Worm (Caenorhabditis elegans) whole organism, young adult: Measurements from ENCODE around the gene kap-1.

Experiments
- Y56A3A.18 ChIP-seq: fragments of 200-800 bp; sonication (Bioruptor generic); IDR thresholded peaks from 2 replicates; pipeline ENCODE4 v1.3.6; 2022; ENCODE audit warnings: missing genetic modification reagents, missing genetic modification characterization, missing compliant biosample characterization
- dpff-1 ChIP-seq: sonication (generic microtip); optimal IDR thresholded peaks from 2 replicates; lab custom pipeline; 2017; ENCODE audit warnings: mild to moderate bottlenecking, missing genetic modification characterization, missing compliant biosample characterization
- ekl-4 ChIP-seq: fragments of 200-800 bp; sonication (Bioruptor generic); IDR thresholded peaks from 2 replicates; pipeline ENCODE4 v1.3.6; 2022; ENCODE audit warnings: missing genetic modification reagents, missing genetic modification characterization, missing compliant biosample characterization
- ets-4 ChIP-seq: fragments of 200-800 bp; sonication (Bioruptor generic); optimal IDR thresholded peaks from 2 replicates; lab custom pipeline; 2018; ENCODE audit warnings: mild to moderate bottlenecking, missing genetic modification characterization, missing compliant biosample characterization
- let-526 ChIP-seq: fragments of 200-800 bp; sonication (Bioruptor generic); IDR thresholded peaks from 2 replicates; pipeline ENCODE4 v1.3.6; 2022; ENCODE audit warnings: missing genetic modification reagents, missing genetic modification characterization, missing compliant biosample characterization
- let-607 ChIP-seq, 2 experiments: fragments of 200-800 bp in 1 of 2; sonication (Bioruptor generic) in 1 of 2; sonication (generic microtip) in 1 of 2; optimal IDR thresholded peaks; 2 replicates each; lab custom pipeline; 2016 to 2018; ENCODE audit warnings: mild to moderate bottlenecking in 2 of 2, missing compliant biosample characterization in 2 of 2, missing genetic modification characterization in 2 of 2, moderate library complexity in 2 of 2, missing genotype in 1 of 2
- madf-10 ChIP-seq: sonication (generic microtip); optimal IDR thresholded peaks from 2 replicates; lab custom pipeline; 2016; ENCODE audit warnings: mild to moderate bottlenecking, missing genetic modification characterization, missing compliant biosample characterization
- mes-4 ChIP-seq: sonication (generic microtip); optimal IDR thresholded peaks from 2 replicates; lab custom pipeline; 2016; ENCODE audit warnings: missing genotype, missing genetic modification characterization, missing compliant biosample characterization
- pha-4 ChIP-seq: fragments of 150-350 bp; sonication (generic microtip); optimal IDR thresholded peaks from 2 replicates; lab custom pipeline; 2014; ENCODE audit warnings: missing biosample characterization, missing genetic modification reagents, missing genetic modification characterization
- unc-62 ChIP-seq: fragments of 150-350 bp; optimal IDR thresholded peaks from 2 replicates; lab custom pipeline; 2014; ENCODE audit warnings: missing biosample characterization, missing genetic modification reagents, missing genetic modification characterization
- ztf-26 ChIP-seq: sonication (generic microtip); optimal IDR thresholded peaks from 2 replicates; lab custom pipeline; 2017; ENCODE audit warnings: missing genetic modification characterization, missing compliant biosample characterization
- ztf-6 ChIP-seq: fragments of 200-800 bp; sonication (Bioruptor generic); IDR thresholded peaks from 2 replicates; pipeline ENCODE4 v1.3.6; 2022; ENCODE audit warnings: missing genetic modification reagents, missing genetic modification characterization, missing compliant biosample characterization

ce11 chrIII:7323331-7323730 lies 15.3 kb upstream of the kap-1 start:
- TF ChIP-seq dpff-1 (no peak), let-607 (tag; optimal IDR thresholded peaks at IDR 0.05; lab: Kevin White, UChicago) (no peak), Y56A3A.18 (GFP tag; lab: Robert Waterston, UW) (no peak), madf-10 (tag; lab: Kevin White, UChicago) (no peak), ekl-4 (no peak), ztf-26 (tag; lab: Kevin White, UChicago) (no peak), unc-62 (GFP tag; lab: Kevin White, UChicago) (no peak), mes-4 (no peak), let-526 (no peak), ztf-6 (GFP tag; lab: Robert Waterston, UW) (no peak), pha-4 (tag; lab: Kevin White, UChicago) (no peak), ets-4 (GFP tag; lab: Kevin White, UChicago) (no peak)
